Fruit fly (Drosophila melanogaster): ENCODE measurements around the gene gd.

The gd gene

dm6 chrX:12003437-12004394 lies 16.2 kb upstream of the gd start, which contains the start of gene fw (continued):
- TF ChIP-seq schlank (tag; optimal IDR thresholded peaks at IDR 0.05) (no peak), ATbp (GFP tag; optimal IDR thresholded peaks at IDR 0.05) (peak; percentile 46), fd102C (GFP tag; optimal IDR thresholded peaks at IDR 0.05) (no peak), CG6272 (GFP tag; IDR thresholded peaks at IDR 0.05) (0 out of 2 replicates have a peak, but pooled peaks have one; percentile 21), z (GFP tag; IDR thresholded peaks at IDR 0.05) (no peak), CG17568 (GFP tag; optimal IDR thresholded peaks at IDR 0.05) (peak; percentile 32), CG30431 (GFP tag; optimal IDR thresholded peaks at IDR 0.05) (no peak), CG18262 (tag; optimal IDR thresholded peaks at IDR 0.05) (no peak), psq (GFP tag; optimal IDR thresholded peaks at IDR 0.05) (no peak), prd (optimal IDR thresholded peaks at IDR 0.05) (no peak), prd (GFP tag; IDR thresholded peaks at IDR 0.05) (peak; percentile 47; the same call in 1 of the 3 replicates), CG12219 (GFP tag; optimal IDR thresholded peaks at IDR 0.05) (peak; percentile 17), E2f1 (GFP tag; IDR thresholded peaks at IDR 0.05) (peak; percentile 41; the same call in 1 of the 2 replicates), slbo (GFP tag; IDR thresholded peaks at IDR 0.05) (peak; percentile 50), ase (GFP tag; IDR thresholded peaks at IDR 0.05) (peak; percentile 55; the same call in 1 of the 3 replicates), Fer3 (tag; optimal IDR thresholded peaks at IDR 0.05) (peak; percentile 32), gsb-n (tag; optimal IDR thresholded peaks at IDR 0.05) (no peak), dysf (GFP tag; IDR thresholded peaks at IDR 0.05) (0 out of 3 replicates have a peak, but pooled peaks have one; percentile 33), CG1603 (tag; optimal IDR thresholded peaks at IDR 0.05) (peak; percentile 73), Usf (GFP tag; optimal IDR thresholded peaks at IDR 0.05) (no peak), gcm (GFP tag; optimal IDR thresholded peaks at IDR 0.05) (no peak), sima (GFP tag; optimal IDR thresholded peaks at IDR 0.05) (no peak), CG4617 (GFP tag; optimal IDR thresholded peaks at IDR 0.05; ENCODE audit: borderline replicate concordance) (no peak), Trl (optimal IDR thresholded peaks at IDR 0.05) (no peak), Trl (GFP tag; optimal IDR thresholded peaks at IDR 0.05) (peak; percentile 21), Stat92E (GFP tag; optimal IDR thresholded peaks at IDR 0.05) (no peak), CG11723 (GFP tag; optimal IDR thresholded peaks at IDR 0.05) (no peak), gce (GFP tag; IDR thresholded peaks at IDR 0.05) (no peak), tap (tag; optimal IDR thresholded peaks at IDR 0.05) (peak; percentile 3), CG17359 (tag; optimal IDR thresholded peaks at IDR 0.05) (peak; percentile 59), MESR4 (GFP tag; optimal IDR thresholded peaks at IDR 0.05) (no peak), zfh2 (GFP tag; optimal IDR thresholded peaks at IDR 0.05) (peak; percentile 19), CG10274 (GFP tag; optimal IDR thresholded peaks at IDR 0.05) (no peak), rib (GFP tag; IDR thresholded peaks at IDR 0.05) (peak; percentile 27; the same call in 1 of the 2 replicates), jigr1 (GFP tag; IDR thresholded peaks at IDR 0.05) (0 out of 3 replicates have a peak, but pooled peaks have one; percentile 26), H2.0 (GFP tag; IDR thresholded peaks at IDR 0.05) (peak; percentile 46), oc (tag; optimal IDR thresholded peaks at IDR 0.05) (no peak), Dip3 (GFP tag; optimal IDR thresholded peaks at IDR 0.05) (no peak), lola (GFP tag; optimal IDR thresholded peaks at IDR 0.05) (peak in 1 of 3 experiments; percentile 23), CG3163 (GFP tag; optimal IDR thresholded peaks at IDR 0.05) (peak; percentile 5), Optix (GFP tag; IDR thresholded peaks at IDR 0.05) (peak; percentile 54; the same call in 1 of the 3 replicates), eyg (GFP tag; optimal IDR thresholded peaks at IDR 0.05) (no peak), lmd (GFP tag; IDR thresholded peaks at IDR 0.05) (peak; percentile 18; the same call in 1 of the 2 replicates), esg (GFP tag; conservative IDR thresholded peaks at IDR 0.05) (peak; percentile 31; the same call in 1 of the 2 replicates), CG34422 (GFP tag; IDR thresholded peaks at IDR 0.05) (0 out of 3 replicates have a peak, but pooled peaks have one; percentile 26), Xrp1 (GFP tag; IDR thresholded peaks at IDR 0.05) (peak; percentile 56; the same call in 1 of the 2 replicates), NfI (GFP tag; optimal IDR thresholded peaks at IDR 0.05) (no peak), chif (GFP tag; optimal IDR thresholded peaks at IDR 0.05) (peak in 1 of 2 experiments; percentile 26)
